Worm (Caenorhabditis elegans) whole organism, young adult: ENCODE data around the gene ceh-37.

Experiments used
- B0019.2 ChIP-seq: fragments of 200-800 bp; sonication (Bioruptor generic); conservative IDR thresholded peaks from 2 replicates; pipeline ENCODE4 v1.3.6; 2022; ENCODE audit warnings: missing genetic modification reagents, missing genetic modification characterization, missing compliant biosample characterization
- C17E4.6 ChIP-seq: fragments of 200-800 bp; sonication (Bioruptor generic); IDR thresholded peaks from 2 replicates; pipeline ENCODE4 v1.3.6; 2022; ENCODE audit warnings: missing genetic modification reagents, missing genetic modification characterization, missing compliant biosample characterization
- D2030.7 ChIP-seq: fragments of 200-800 bp; sonication (Bioruptor generic); IDR thresholded peaks from 2 replicates; pipeline ENCODE4 v1.3.6; 2022; ENCODE audit warnings: missing genetic modification reagents, missing genetic modification characterization, missing compliant biosample characterization
- F10E7.11 ChIP-seq: sonication (generic microtip); optimal IDR thresholded peaks from 2 replicates; lab custom pipeline; 2017; ENCODE audit warnings: mild to moderate bottlenecking, missing genetic modification characterization, moderate library complexity, missing compliant biosample characterization
- F39B2.1 ChIP-seq: fragments of 200-800 bp; sonication (Bioruptor generic); IDR thresholded peaks from 2 replicates; pipeline ENCODE4 v1.3.6; 2022; ENCODE audit warnings: missing genetic modification reagents, missing genetic modification characterization, missing compliant biosample characterization
- F57C9.4 ChIP-seq: sonication (generic microtip); optimal IDR thresholded peaks from 2 replicates; lab custom pipeline; 2017; ENCODE audit warnings: mild to moderate bottlenecking, missing genetic modification characterization, missing compliant biosample characterization
- K11D2.4 ChIP-seq: fragments of 200-800 bp; sonication (Bioruptor generic); IDR thresholded peaks from 2 replicates; pipeline ENCODE4 v1.3.6; 2022; ENCODE audit warnings: missing genetic modification reagents, missing genetic modification characterization, missing compliant biosample characterization
- T26A5.8 ChIP-seq: sonication (generic microtip); optimal IDR thresholded peaks from 2 replicates; lab custom pipeline; 2016; ENCODE audit warnings: missing genetic modification characterization, missing compliant biosample characterization
- Y53F4B.3 ChIP-seq: fragments of 200-800 bp; sonication (Bioruptor generic); IDR thresholded peaks from 2 replicates; pipeline ENCODE4 v1.3.6; 2022; ENCODE audit warnings: missing genetic modification reagents, missing genetic modification characterization, missing compliant biosample characterization
- ZK185.1 ChIP-seq: sonication (generic microtip); optimal IDR thresholded peaks from 2 replicates; lab custom pipeline; 2016; ENCODE audit warnings: mild to moderate bottlenecking, missing genetic modification characterization, missing compliant biosample characterization; ENCODE audit not compliant: poor library complexity, severe bottlenecking
- akir-1 ChIP-seq: fragments of 200-800 bp; sonication (Bioruptor generic); optimal IDR thresholded peaks from 2 replicates; lab custom pipeline; 2018; ENCODE audit warnings: mild to moderate bottlenecking, missing genetic modification characterization, moderate library complexity, missing compliant biosample characterization
- ama-1 ChIP-seq, 3 experiments: fragments of 150-350 bp in 1 of 3; sonication (generic microtip) in 2 of 3; optimal IDR thresholded peaks; 2 replicates each; lab custom pipeline; 2014 to 2018; ENCODE audit warnings: missing biosample characterization in 2 of 3, missing genetic modification characterization in 2 of 3, missing genetic modification reagents in 2 of 3
- athp-1 ChIP-seq: sonication (generic microtip); optimal IDR thresholded peaks from 2 replicates; lab custom pipeline; 2017; ENCODE audit warnings: mild to moderate bottlenecking, missing genetic modification characterization, missing compliant biosample characterization
- bed-1 ChIP-seq: fragments of 200-800 bp; sonication (Bioruptor generic); IDR thresholded peaks from 2 replicates; pipeline ENCODE4 v1.3.6; 2022; ENCODE audit warnings: missing genetic modification reagents, missing genetic modification characterization, missing compliant biosample characterization
- bed-2 ChIP-seq: fragments of 200-800 bp; sonication (Bioruptor generic); IDR thresholded peaks from 2 replicates; pipeline ENCODE4 v1.3.6; 2022; ENCODE audit warnings: missing genetic modification reagents, missing genetic modification characterization, missing compliant biosample characterization
- ccch-3 ChIP-seq: fragments of 200-800 bp; sonication (Bioruptor generic); optimal IDR thresholded peaks from 2 replicates; lab custom pipeline; 2018; ENCODE audit warnings: mild to moderate bottlenecking, missing genetic modification characterization, missing compliant biosample characterization
- efl-1 ChIP-seq: fragments of 150-350 bp; optimal IDR thresholded peaks from 2 replicates; lab custom pipeline; 2014; ENCODE audit warnings: missing biosample characterization, missing genetic modification reagents, missing genetic modification characterization
- hlh-12 ChIP-seq: sonication (generic microtip); optimal IDR thresholded peaks from 2 replicates; lab custom pipeline; 2016; ENCODE audit warnings: missing genetic modification characterization, missing compliant biosample characterization
- hsf-1 ChIP-seq: fragments of 200-800 bp; sonication (Bioruptor generic); IDR thresholded peaks from 2 replicates; pipeline ENCODE4 v1.3.6; 2022; ENCODE audit warnings: missing genetic modification reagents, missing genetic modification characterization, missing compliant biosample characterization
- lag-1 ChIP-seq: fragments of 200-800 bp; sonication (Bioruptor generic); IDR thresholded peaks from 2 replicates; pipeline ENCODE4 v1.3.6; 2022; ENCODE audit warnings: missing genetic modification reagents, missing genetic modification characterization, missing compliant biosample characterization
- lir-1 ChIP-seq: fragments of 200-800 bp; sonication (Bioruptor generic); conservative IDR thresholded peaks from 2 replicates; pipeline ENCODE4 v1.3.6; 2022; ENCODE audit warnings: missing genetic modification reagents, missing genetic modification characterization, missing compliant biosample characterization
- madf-6 ChIP-seq: fragments of 200-800 bp; sonication (Bioruptor generic); IDR thresholded peaks from 2 replicates; pipeline ENCODE4 v1.3.6; 2022; ENCODE audit warnings: missing genetic modification reagents, missing genetic modification characterization, missing compliant biosample characterization
- madf-8 ChIP-seq: fragments of 200-800 bp; sonication (Bioruptor generic); conservative IDR thresholded peaks from 2 replicates; pipeline ENCODE4 v1.3.6; 2022; ENCODE audit warnings: missing genetic modification reagents, missing genetic modification characterization, missing compliant biosample characterization
- mes-4 ChIP-seq: sonication (generic microtip); optimal IDR thresholded peaks from 2 replicates; lab custom pipeline; 2016; ENCODE audit warnings: missing genotype, missing genetic modification characterization, missing compliant biosample characterization
- nfya-1 ChIP-seq: sonication (generic microtip); optimal IDR thresholded peaks from 2 replicates; lab custom pipeline; 2017; ENCODE audit warnings: antibody characterized with exemption, missing compliant biosample characterization, missing genetic modification characterization, borderline replicate concordance; ENCODE audit not compliant: insufficient read depth
- nfyb-1 ChIP-seq: fragments of 200-800 bp; sonication (Bioruptor generic); IDR thresholded peaks from 2 replicates; pipeline ENCODE4 v1.3.6; 2022; ENCODE audit warnings: missing genetic modification reagents, missing genetic modification characterization, missing compliant biosample characterization
- nhr-27 ChIP-seq: fragments of 200-800 bp; sonication (Bioruptor generic); optimal IDR thresholded peaks from 2 replicates; lab custom pipeline; 2018; ENCODE audit warnings: mild to moderate bottlenecking, missing genetic modification characterization, moderate library complexity, missing compliant biosample characterization
- nhr-80 ChIP-seq: sonication (generic microtip); optimal IDR thresholded peaks from 2 replicates; lab custom pipeline; 2016; ENCODE audit warnings: missing genetic modification characterization, missing compliant biosample characterization
- nhr-90 ChIP-seq: sonication (generic microtip); optimal IDR thresholded peaks from 2 replicates; lab custom pipeline; 2016; ENCODE audit warnings: missing genotype, mild to moderate bottlenecking, missing genetic modification characterization, missing compliant biosample characterization
- rcor-1 ChIP-seq: fragments of 200-800 bp; sonication (Bioruptor generic); IDR thresholded peaks from 2 replicates; pipeline ENCODE4 v1.3.6; 2022; ENCODE audit warnings: missing genetic modification reagents, missing genetic modification characterization, missing compliant biosample characterization
- rec-8 ChIP-seq, 2 experiments: sonication (generic microtip); optimal IDR thresholded peaks; 2 replicates each; lab custom pipeline; 2016; ENCODE audit warnings: mild to moderate bottlenecking in 2 of 2, missing genetic modification characterization in 2 of 2, missing genetic modification reagents in 2 of 2, missing genotype in 2 of 2, missing biosample characterization in 1 of 2, missing compliant biosample characterization in 1 of 2, moderate library complexity in 1 of 2
- snpc-3.4 ChIP-seq: sonication (generic microtip); optimal IDR thresholded peaks from 2 replicates; lab custom pipeline; 2017; ENCODE audit warnings: missing genetic modification characterization, mild to moderate bottlenecking, missing compliant biosample characterization, antibody characterized with exemption, moderate library complexity, missing genotype, missing genetic modification reagents
- unc-130 ChIP-seq: sonication (generic microtip); optimal IDR thresholded peaks from 2 replicates; lab custom pipeline; 2016; ENCODE audit warnings: missing genetic modification reagents, missing genetic modification characterization, missing compliant biosample characterization
- unc-62 ChIP-seq: fragments of 150-350 bp; optimal IDR thresholded peaks from 2 replicates; lab custom pipeline; 2014; ENCODE audit warnings: missing biosample characterization, missing genetic modification reagents, missing genetic modification characterization
- xnd-1 ChIP-seq: sonication (generic microtip); optimal IDR thresholded peaks from 2 replicates; lab custom pipeline; 2016; ENCODE audit warnings: missing genotype, missing genetic modification reagents, missing genetic modification characterization, missing compliant biosample characterization
- ztf-25 ChIP-seq: fragments of 200-800 bp; sonication (Bioruptor generic); IDR thresholded peaks from 2 replicates; pipeline ENCODE4 v1.3.6; 2022; ENCODE audit warnings: missing genetic modification reagents, missing genetic modification characterization, missing compliant biosample characterization
- ztf-28 ChIP-seq: fragments of 200-800 bp; sonication (Bioruptor generic); IDR thresholded peaks from 2 replicates; pipeline ENCODE4 v1.3.6; 2022; ENCODE audit warnings: missing genetic modification reagents, missing genetic modification characterization, missing compliant biosample characterization
- ztf-3 ChIP-seq: fragments of 200-800 bp; sonication (Bioruptor generic); optimal IDR thresholded peaks from 2 replicates; lab custom pipeline; 2018; ENCODE audit warnings: mild to moderate bottlenecking, missing genetic modification characterization, missing compliant biosample characterization

ceh-37 gene

ce11 chrX:14247436-14248103 lies 39.8 kb upstream of the ceh-37 start, which contains the start of gene K04C1.5 (continued):
- no peak for TF ChIP-seq lir-1 (GFP tag; lab: Robert Waterston, UW)
- no peak for TF ChIP-seq mes-4 (tag; lab: Kevin White, UChicago)
- TF ChIP-seq ZK185.1 (tag; lab: Kevin White, UChicago) = no peak
- no peak for TF ChIP-seq T26A5.8 (tag; lab: Kevin White, UChicago)
- TF ChIP-seq athp-1 (tag; lab: Kevin White, UChicago) = no peak
- TF ChIP-seq nhr-90 = no peak
- no peak for TF ChIP-seq nhr-27 (tag; lab: Kevin White, UChicago)
- no peak for TF ChIP-seq rec-8 (tag; optimal IDR thresholded peaks at IDR 0.05; lab: Kevin White, UChicago)
- no peak for TF ChIP-seq F57C9.4
- TF ChIP-seq hlh-12 = no peak
- TF ChIP-seq efl-1 (GFP tag; lab: Kevin White, UChicago) = peak; percentile 77
- TF ChIP-seq madf-8 (GFP tag; lab: Robert Waterston, UW) = peak; percentile 56; the same call in 1 of the 2 replicates
- peak; percentile 28; the same call in 1 of the 2 replicates for TF ChIP-seq D2030.7 (GFP tag; lab: Robert Waterston, UW)

- TF ChIP-seq nfyb-1 (GFP tag; lab: Robert Waterston, UW) = no peak
- no peak for TF ChIP-seq ama-1 (optimal IDR thresholded peaks at IDR 0.05; lab: Kevin White, UChicago)
- TF ChIP-seq ama-1 (GFP tag; optimal IDR thresholded peaks at IDR 0.05; lab: Kevin White, UChicago) = no peak
- no peak for TF ChIP-seq ztf-25
- no peak for TF ChIP-seq bed-2 (GFP tag; lab: Robert Waterston, UW)
Measured at ce11 chrX:14246518-14246917, 38.7 kb upstream of the ceh-37 start, which contains the start of gene mlc-6. mlc-6 (minus strand) TSS chrX:14246618.

- TF ChIP-seq nhr-80 (tag; lab: Kevin White, UChicago) (peak; percentile 6), snpc-3.4 (no peak)
Measured at ce11 chrX:14244493-14244892, 36.7 kb upstream of the ceh-37 start.

ce11 chrX:14243345-14243961 lies 35.7 kb upstream of the ceh-37 start, which contains the start of gene K04C1.3:
K04C1.3 (minus strand) TSS chrX:14243395.
- TF ChIP-seq xnd-1 = no peak
- no peak for TF ChIP-seq ztf-28 (GFP tag; lab: Robert Waterston, UW)
- no peak for TF ChIP-seq madf-8 (GFP tag; lab: Robert Waterston, UW)
- TF ChIP-seq unc-62 = no peak
- TF ChIP-seq nhr-80 (tag; lab: Kevin White, UChicago) = peak; percentile 54
- TF ChIP-seq, all 124 proteins: peak for 1

- TF ChIP-seq bed-1 (GFP tag; lab: Robert Waterston, UW) (no peak), F10E7.11 (no peak), unc-62 (no peak), ztf-25 (no peak), nfya-1 (tag; lab: Kevin White, UChicago) (no peak), lag-1 (GFP tag; lab: Robert Waterston, UW) (no peak), C17E4.6 (no peak), F39B2.1 (GFP tag; lab: Robert Waterston, UW) (no peak), ztf-28 (GFP tag; lab: Robert Waterston, UW) (no peak), ccch-3 (no peak), hsf-1 (no peak), akir-1 (no peak), ama-1 (optimal IDR thresholded peaks at IDR 0.05; lab: Kevin White, UChicago) (no peak), ama-1 (GFP tag; optimal IDR thresholded peaks at IDR 0.05; lab: Kevin White, UChicago) (no peak), B0019.2 (GFP tag; lab: Robert Waterston, UW) (no peak), K11D2.4 (GFP tag; lab: Robert Waterston, UW) (no peak), Y53F4B.3 (GFP tag; lab: Robert Waterston, UW) (no peak), madf-6 (GFP tag; lab: Robert Waterston, UW) (no peak), rcor-1 (GFP tag; lab: Robert Waterston, UW) (no peak), ztf-3 (GFP tag; lab: Kevin White, UChicago) (no peak), unc-130 (GFP tag; lab: Kevin White, UChicago) (no peak)
Measured at ce11 chrX:14241531-14241930, 33.7 kb upstream of the ceh-37 start.
